Fruit fly (Drosophila melanogaster) whole organism, embryonic: ENCODE measurements around the gene sage.
A peak's percentile ranks its signal among the peaks of the same experiment; 100 is the strongest.

Source experiments
- Adf1 ChIP-seq: fragments of 200-800 bp; sonication (Bioruptor generic); IDR thresholded peaks from 2 replicates; pipeline ENCODE4 v1.3.6; 2022; ENCODE audit warnings: missing biosample characterization, missing genetic modification characterization
- Atf6 ChIP-seq: fragments of 200-800 bp; sonication (Bioruptor generic); IDR thresholded peaks from 2 replicates; pipeline ENCODE4 v1.3.6; 2022; ENCODE audit warnings: missing biosample characterization, missing genetic modification characterization
- B-H2 ChIP-seq: fragments of 200-800 bp; sonication (Bioruptor generic); optimal IDR thresholded peaks from 2 replicates; lab custom pipeline; 2018; ENCODE audit warnings: missing biosample characterization, mild to moderate bottlenecking, missing genetic modification characterization
- CG1024 ChIP-seq: fragments of 200-800 bp; sonication (Bioruptor generic); IDR thresholded peaks from 2 replicates; pipeline ENCODE4 v1.3.6; 2022; ENCODE audit warnings: missing biosample characterization, missing genetic modification characterization
- CG11085 ChIP-seq: fragments of 200-800 bp; sonication (Bioruptor generic); IDR thresholded peaks from 2 replicates; pipeline ENCODE4 v1.3.6; 2022; ENCODE audit warnings: missing biosample characterization, missing genetic modification characterization
- CG11247 ChIP-seq: fragments of 200-800 bp; sonication (Bioruptor generic); IDR thresholded peaks from 2 replicates; pipeline ENCODE4 v1.3.6; 2022; ENCODE audit warnings: missing biosample characterization, missing genetic modification characterization
- CG11560 ChIP-seq: fragments of 200-800 bp; sonication (Bioruptor generic); IDR thresholded peaks from 3 replicates; pipeline ENCODE4 v1.3.6; 2022; ENCODE audit warnings: missing biosample characterization, missing genetic modification characterization
- CG12155 ChIP-seq: fragments of 200-800 bp; sonication (Bioruptor generic); optimal IDR thresholded peaks from 3 replicates; lab custom pipeline; 2016; ENCODE audit warnings: missing biosample characterization, missing genetic modification characterization
- CG1529 ChIP-seq: fragments of 200-800 bp; sonication (Bioruptor generic); optimal IDR thresholded peaks from 3 replicates; lab custom pipeline; 2018; ENCODE audit warnings: missing biosample characterization, missing genetic modification characterization
- CG15514 ChIP-seq: fragments of 200-800 bp; sonication (Bioruptor generic); optimal IDR thresholded peaks from 3 replicates; lab custom pipeline; 2017; ENCODE audit warnings: missing biosample characterization, missing genetic modification characterization, mild to moderate bottlenecking, moderate library complexity, missing genetic modification reagents
- CG17385 ChIP-seq: fragments of 200-800 bp; sonication (Bioruptor generic); optimal IDR thresholded peaks from 3 replicates; lab custom pipeline; 2018; ENCODE audit warnings: missing biosample characterization, mild to moderate bottlenecking, missing genetic modification characterization
- CG17829 ChIP-seq: fragments of 200-800 bp; optimal IDR thresholded peaks from 2 replicates; lab custom pipeline; 2019; ENCODE audit warnings: missing biosample characterization, mild to moderate bottlenecking, missing genetic modification characterization, moderate library complexity
- CG2129 ChIP-seq: fragments of 200-800 bp; sonication (Bioruptor generic); IDR thresholded peaks from 2 replicates; pipeline ENCODE4 v1.3.6; 2022; ENCODE audit warnings: missing biosample characterization, missing genetic modification characterization; ENCODE audit not compliant: partially characterized antibody
- CG2202 ChIP-seq: fragments of 200-800 bp; sonication (Bioruptor generic); optimal IDR thresholded peaks from 2 replicates; lab custom pipeline; 2018; ENCODE audit warnings: missing biosample characterization, mild to moderate bottlenecking, missing genetic modification characterization
- CG4617 ChIP-seq: fragments of 200-800 bp; sonication (Bioruptor generic); optimal IDR thresholded peaks from 3 replicates; lab custom pipeline; 2016; ENCODE audit warnings: missing biosample characterization, missing genetic modification characterization, borderline replicate concordance
- CG6813 ChIP-seq: fragments of 200-800 bp; sonication (Bioruptor generic); optimal IDR thresholded peaks from 2 replicates; lab custom pipeline; 2017; ENCODE audit warnings: missing biosample characterization, missing genetic modification characterization, mild to moderate bottlenecking, moderate library complexity, missing genetic modification reagents
- CG7745 ChIP-seq: fragments of 200-800 bp; sonication (Bioruptor generic); optimal IDR thresholded peaks from 2 replicates; lab custom pipeline; 2018; ENCODE audit warnings: missing biosample characterization, mild to moderate bottlenecking, missing genetic modification characterization, moderate library complexity
- CG8290 ChIP-seq, 3 experiments: fragments of 200-800 bp; sonication (Bioruptor generic); optimal IDR thresholded peaks; 2 replicates each; lab custom pipeline; 2016 to 2019; ENCODE audit warnings: missing biosample characterization in 3 of 3, missing genetic modification characterization in 3 of 3, mild to moderate bottlenecking in 2 of 3, moderate library complexity in 1 of 3
- H15 ChIP-seq: fragments of 200-800 bp; sonication (Bioruptor generic); IDR thresholded peaks from 3 replicates; pipeline ENCODE4 v1.3.6; 2022; ENCODE audit warnings: missing biosample characterization, missing genetic modification characterization
- H2.0 ChIP-seq: fragments of 200-800 bp; sonication (Bioruptor generic); IDR thresholded peaks from 2 replicates; pipeline ENCODE4 v1.3.6; 2022; ENCODE audit warnings: missing biosample characterization, missing genetic modification characterization
- HLH3B ChIP-seq: fragments of 200-800 bp; sonication (Bioruptor generic); IDR thresholded peaks from 2 replicates; pipeline ENCODE4 v1.3.6; 2022; ENCODE audit warnings: missing biosample characterization, missing genetic modification characterization
- Hmx ChIP-seq: fragments of 200-800 bp; sonication (Bioruptor generic); optimal IDR thresholded peaks from 2 replicates; lab custom pipeline; 2016; ENCODE audit warnings: missing biosample characterization, missing genetic modification characterization
- Hr3 ChIP-seq: fragments of 200-800 bp; sonication (Bioruptor generic); optimal IDR thresholded peaks from 3 replicates; lab custom pipeline; 2016; ENCODE audit warnings: missing biosample characterization, missing genetic modification characterization
- Lhr ChIP-seq: fragments of 200-800 bp; sonication (Bioruptor generic); optimal IDR thresholded peaks from 3 replicates; lab custom pipeline; 2017; ENCODE audit warnings: mild to moderate bottlenecking, missing biosample characterization, missing genetic modification reagents, missing genetic modification characterization
- Mrtf ChIP-seq: fragments of 200-800 bp; sonication (Bioruptor generic); IDR thresholded peaks from 3 replicates; pipeline ENCODE4 v1.3.6; 2022; ENCODE audit warnings: missing biosample characterization, missing genetic modification characterization
- Nf-YB ChIP-seq: fragments of 200-800 bp; sonication (Bioruptor generic); optimal IDR thresholded peaks from 3 replicates; lab custom pipeline; 2019; ENCODE audit warnings: missing biosample characterization, mild to moderate bottlenecking, missing genetic modification characterization, moderate library complexity
- PHDP ChIP-seq: fragments of 200-800 bp; sonication (Bioruptor generic); optimal IDR thresholded peaks from 3 replicates; lab custom pipeline; 2018; ENCODE audit warnings: missing biosample characterization, mild to moderate bottlenecking, missing genetic modification characterization, moderate library complexity
- Rx ChIP-seq: fragments of 200-800 bp; sonication (Bioruptor generic); IDR thresholded peaks from 2 replicates; pipeline ENCODE4 v1.3.6; 2022; ENCODE audit warnings: missing biosample characterization, missing genetic modification characterization
- Scr ChIP-seq: fragments of 200-800 bp; sonication (Bioruptor generic); IDR thresholded peaks from 2 replicates; pipeline ENCODE4 v1.3.6; 2022; ENCODE audit warnings: missing biosample characterization, missing genetic modification characterization; ENCODE audit not compliant: partially characterized antibody
- Ssrp ChIP-seq: fragments of 200-800 bp; sonication (Bioruptor generic); optimal IDR thresholded peaks from 2 replicates; lab custom pipeline; 2018; ENCODE audit warnings: missing biosample characterization, mild to moderate bottlenecking, missing genetic modification characterization, moderate library complexity
- Usf ChIP-seq: fragments of 200-800 bp; sonication (Bioruptor generic); optimal IDR thresholded peaks from 2 replicates; lab custom pipeline; 2017; ENCODE audit warnings: missing genotype, missing biosample characterization, missing genetic modification characterization
- ap ChIP-seq: fragments of 200-800 bp; sonication (Bioruptor generic); IDR thresholded peaks from 2 replicates; pipeline ENCODE4 v1.3.6; 2022; ENCODE audit warnings: missing biosample characterization, missing genetic modification characterization
- bbx ChIP-seq: fragments of 200-800 bp; sonication (Bioruptor generic); IDR thresholded peaks from 2 replicates; pipeline ENCODE4 v1.3.6; 2022; ENCODE audit warnings: missing biosample characterization, missing genetic modification characterization; ENCODE audit not compliant: partially characterized antibody
- bcd ChIP-seq: fragments of 200-800 bp; sonication (Bioruptor generic); optimal IDR thresholded peaks from 2 replicates; lab custom pipeline; 2017; ENCODE audit warnings: missing biosample characterization, mild to moderate bottlenecking, missing genetic modification characterization
- caup ChIP-seq: fragments of 200-800 bp; sonication (Bioruptor generic); optimal IDR thresholded peaks from 3 replicates; lab custom pipeline; 2017; ENCODE audit warnings: missing biosample characterization, mild to moderate bottlenecking, missing genetic modification characterization, moderate library complexity; ENCODE audit not compliant: severe bottlenecking
- ci ChIP-seq: fragments of 200-800 bp; sonication (Bioruptor generic); IDR thresholded peaks from 3 replicates; pipeline ENCODE4 v1.3.6; 2022; ENCODE audit warnings: missing biosample characterization, missing genetic modification characterization
- eyg ChIP-seq: fragments of 200-800 bp; sonication (Bioruptor generic); optimal IDR thresholded peaks from 3 replicates; lab custom pipeline; 2016; ENCODE audit warnings: missing biosample characterization, missing genetic modification characterization
- gro ChIP-seq: fragments of 200-800 bp; sonication (Bioruptor generic); optimal IDR thresholded peaks from 2 replicates; lab custom pipeline; 2016; ENCODE audit warnings: missing biosample characterization, missing genetic modification characterization
- inv ChIP-seq: fragments of 200-800 bp; sonication (Bioruptor generic); IDR thresholded peaks from 2 replicates; pipeline ENCODE4 v1.3.6; 2022; ENCODE audit warnings: missing biosample characterization, missing genetic modification characterization; ENCODE audit not compliant: partially characterized antibody
- jigr1 ChIP-seq: fragments of 200-800 bp; sonication (Bioruptor generic); IDR thresholded peaks from 3 replicates; pipeline ENCODE4 v1.3.6; 2022; ENCODE audit warnings: missing biosample characterization, missing genetic modification characterization
- jing ChIP-seq: fragments of 200-800 bp; sonication (Bioruptor generic); optimal IDR thresholded peaks from 2 replicates; lab custom pipeline; 2018; ENCODE audit warnings: missing biosample characterization, mild to moderate bottlenecking, missing genetic modification characterization
- lola ChIP-seq, 3 experiments: fragments of >200 bp in 2 of 3; fragments of 200-800 bp in 1 of 3; sonication (Bioruptor generic) in 1 of 3; optimal IDR thresholded peaks; 2 replicates each; lab custom pipeline; 2017 to 2019; ENCODE audit warnings: missing biosample characterization in 3 of 3, missing genetic modification characterization in 3 of 3, mild to moderate bottlenecking in 1 of 3, moderate library complexity in 1 of 3
- mirr ChIP-seq: fragments of 200-800 bp; sonication (Bioruptor generic); optimal IDR thresholded peaks from 3 replicates; lab custom pipeline; 2018; ENCODE audit warnings: missing biosample characterization, mild to moderate bottlenecking, missing genetic modification characterization
- pan ChIP-seq, 4 experiments: fragments of >200 bp in 3 of 4; fragments of 200-800 bp in 1 of 4; sonication (Bioruptor generic) in 1 of 4; optimal IDR thresholded peaks in 3 of 4; IDR thresholded peaks in 1 of 4; 2 replicates each; pipeline versions ENCODE4 v1.3.6 to Lab custom; 2017 to 2022; ENCODE audit warnings: missing biosample characterization in 2 of 4, missing genetic modification characterization in 2 of 4, mixed read lengths in 1 of 4
- scrt ChIP-seq: fragments of 200-800 bp; sonication (Bioruptor generic); optimal IDR thresholded peaks from 2 replicates; lab custom pipeline; 2018; ENCODE audit warnings: missing biosample characterization, mild to moderate bottlenecking, missing genetic modification characterization, moderate library complexity
- seq ChIP-seq: fragments of 200-800 bp; sonication (Bioruptor generic); IDR thresholded peaks from 2 replicates; pipeline ENCODE4 v1.3.6; 2022; ENCODE audit warnings: missing biosample characterization, missing genetic modification characterization
- sqz ChIP-seq: fragments of 200-800 bp; sonication (Bioruptor generic); optimal IDR thresholded peaks from 3 replicates; lab custom pipeline; 2018; ENCODE audit warnings: missing biosample characterization, mild to moderate bottlenecking, missing genetic modification characterization
- wdn ChIP-seq: fragments of 200-800 bp; sonication (Bioruptor generic); IDR thresholded peaks from 2 replicates; pipeline ENCODE4 v1.3.6; 2022; ENCODE audit warnings: missing biosample characterization, missing genetic modification characterization

Gene sage

dm6 chr3R:9260421-9260973, 3.4 kb downstream of the sage start, which contains the start of gene ATP6AP2 (continued):
- TF ChIP-seq CG4617, result peak; percentile 68
- TF ChIP-seq CG2129 (GFP tag; lab: Robert Waterston, UW), result peak; percentile 51
- peak; percentile 76 for TF ChIP-seq CG17829
- TF ChIP-seq PHDP (tag; lab: Kevin White, UChicago), result peak; percentile 65
- peak; percentile 32; the same call in 1 of the 2 replicates for TF ChIP-seq Adf1
- peak; percentile 36; the same call in 1 of the 2 replicates for TF ChIP-seq H2.0 (GFP tag; lab: Robert Waterston, UW)
- TF ChIP-seq CG2202, result peak; percentile 54
- TF ChIP-seq Hr3 (GFP tag; lab: Kevin White, UChicago), result peak; percentile 52
- no peak for TF ChIP-seq wdn (GFP tag; lab: Robert Waterston, UW)
- peak in 1 of 3 experiments; percentile 41 for TF ChIP-seq lola (GFP tag; optimal IDR thresholded peaks at IDR 0.05; lab: Kevin White, UChicago)
- no peak for TF ChIP-seq jing
- peak; percentile 62; the same call in 1 of the 2 replicates for TF ChIP-seq Atf6 (GFP tag; lab: Robert Waterston, UW)
- TF ChIP-seq Nf-YB (GFP tag; lab: Kevin White, UChicago), result no peak
- TF ChIP-seq CG1024, result no peak
- TF ChIP-seq scrt (GFP tag; lab: Kevin White, UChicago), result peak; percentile 40
- no peak for TF ChIP-seq sqz (GFP tag; lab: Kevin White, UChicago)
- peak; percentile 56 for TF ChIP-seq caup (GFP tag; lab: Kevin White, UChicago)
- TF ChIP-seq gro (GFP tag; lab: Kevin White, UChicago), result peak; percentile 11
- peak; percentile 18 for TF ChIP-seq Ssrp (tag; lab: Kevin White, UChicago)
- peak; percentile 25 for TF ChIP-seq mirr
- peak; percentile 98 for TF ChIP-seq CG11560 (tag; lab: Robert Waterston, UW)
- TF ChIP-seq CG15514 (GFP tag; lab: Kevin White, UChicago), result peak; percentile 59
- TF ChIP-seq bbx (GFP tag; lab: Robert Waterston, UW), result peak; percentile 88
- TF ChIP-seq Mrtf (GFP tag; lab: Robert Waterston, UW), result peak; percentile 8; the same call in 1 of the 3 replicates
- TF ChIP-seq HLH3B, result peak; percentile 28; the same call in 1 of the 2 replicates
- TF ChIP-seq Rx, result no peak
- TF ChIP-seq bcd, result peak; percentile 36
- TF ChIP-seq Lhr (GFP tag; lab: Kevin White, UChicago), result peak; percentile 35
- no peak for TF ChIP-seq CG1529 (GFP tag; lab: Kevin White, UChicago)
- peak; percentile 71 for TF ChIP-seq inv (GFP tag; lab: Robert Waterston, UW)
- no peak for TF ChIP-seq Hmx (GFP tag; lab: Kevin White, UChicago)
- no peak for TF ChIP-seq jigr1 (GFP tag; lab: Robert Waterston, UW)
- TF ChIP-seq CG11085, result no peak
- peak; percentile 52 for TF ChIP-seq CG12155 (GFP tag; lab: Kevin White, UChicago)
- TF ChIP-seq CG7745 (tag; lab: Kevin White, UChicago), result no peak
- no peak for TF ChIP-seq eyg (GFP tag; lab: Kevin White, UChicago)
- peak; percentile 79 for TF ChIP-seq Scr (GFP tag; lab: Robert Waterston, UW)
- peak; percentile 52; the same call in 1 of the 3 replicates for TF ChIP-seq H15 (GFP tag; lab: Robert Waterston, UW)
- no peak for TF ChIP-seq seq (GFP tag; lab: Robert Waterston, UW)
- TF ChIP-seq B-H2 (GFP tag; lab: Kevin White, UChicago), result peak; percentile 83
- TF ChIP-seq CG6813 (GFP tag; lab: Kevin White, UChicago), result no peak
- TF ChIP-seq CG8290 (GFP tag; optimal IDR thresholded peaks at IDR 0.05; lab: Kevin White, UChicago), result peak; percentile 71
- TF ChIP-seq CG8290 (tag; optimal IDR thresholded peaks at IDR 0.05; lab: Kevin White, UChicago), result peak in 1 of 2 experiments; percentile 45
- no peak for TF ChIP-seq ap
- TF ChIP-seq CG11247 (GFP tag; lab: Robert Waterston, UW), result peak; percentile 67
- peak; percentile 72 for TF ChIP-seq Usf (GFP tag; lab: Kevin White, UChicago)
- TF ChIP-seq pan (optimal IDR thresholded peaks at IDR 0.05; lab: Kevin White, UChicago), result no peak
- peak in 1 of 2 experiments; percentile 66 for TF ChIP-seq pan (GFP tag; optimal IDR thresholded peaks at IDR 0.05 in 1 of 2, IDR thresholded peaks at IDR 0.05 in 1 of 2)
- TF ChIP-seq CG17385 (GFP tag; lab: Kevin White, UChicago), result peak; percentile 38
- TF ChIP-seq ci (GFP tag; lab: Robert Waterston, UW), result no peak; the same call in 1 of the 3 replicates
